Fruit fly (Drosophila melanogaster) whole organism, embryonic: ENCODE results near the gene CG32432.

Source experiments
- ATbp ChIP-seq: fragments of 200-800 bp; sonication (Bioruptor generic); optimal IDR thresholded peaks from 2 replicates; lab custom pipeline; 2017; ENCODE audit warnings: missing biosample characterization, mild to moderate bottlenecking, missing genetic modification characterization, missing genetic modification reagents
- Atf-2 ChIP-seq: fragments of 200-800 bp; sonication (Bioruptor generic); optimal IDR thresholded peaks from 2 replicates; lab custom pipeline; 2016; ENCODE audit warnings: missing biosample characterization, missing genetic modification characterization
- B-H1 ChIP-seq: fragments of 200-800 bp; sonication (Bioruptor generic); IDR thresholded peaks from 3 replicates; pipeline ENCODE4 v1.3.6; 2022; ENCODE audit warnings: missing biosample characterization, missing genetic modification characterization
- Bgb ChIP-seq: fragments of 200-800 bp; sonication (Bioruptor generic); IDR thresholded peaks from 2 replicates; pipeline ENCODE4 v1.3.6; 2022; ENCODE audit warnings: missing biosample characterization, missing genetic modification characterization; ENCODE audit not compliant: partially characterized antibody
- CG11085 ChIP-seq: fragments of 200-800 bp; sonication (Bioruptor generic); IDR thresholded peaks from 2 replicates; pipeline ENCODE4 v1.3.6; 2022; ENCODE audit warnings: missing biosample characterization, missing genetic modification characterization
- CG12299 ChIP-seq: fragments of 200-800 bp; sonication (Bioruptor generic); optimal IDR thresholded peaks from 2 replicates; lab custom pipeline; 2018; ENCODE audit warnings: missing biosample characterization, mild to moderate bottlenecking, missing genetic modification characterization
- CG12659 ChIP-seq: fragments of 200-800 bp; sonication (Bioruptor generic); optimal IDR thresholded peaks from 3 replicates; lab custom pipeline; 2017; ENCODE audit warnings: mild to moderate bottlenecking, missing biosample characterization, missing genetic modification reagents, missing genetic modification characterization
- CG17385 ChIP-seq: fragments of 200-800 bp; sonication (Bioruptor generic); optimal IDR thresholded peaks from 3 replicates; lab custom pipeline; 2018; ENCODE audit warnings: missing biosample characterization, mild to moderate bottlenecking, missing genetic modification characterization
- CG17912 ChIP-seq: fragments of 200-800 bp; sonication (Bioruptor generic); optimal IDR thresholded peaks from 2 replicates; lab custom pipeline; 2018; ENCODE audit warnings: missing biosample characterization, mild to moderate bottlenecking, missing genetic modification characterization
- CG18262 ChIP-seq: fragments of 200-800 bp; optimal IDR thresholded peaks from 3 replicates; lab custom pipeline; 2019; ENCODE audit warnings: missing biosample characterization, mild to moderate bottlenecking, missing genetic modification characterization, moderate library complexity
- CG18619 ChIP-seq: fragments of 200-800 bp; sonication (Bioruptor generic); optimal IDR thresholded peaks from 3 replicates; lab custom pipeline; 2017; ENCODE audit warnings: missing biosample characterization, mild to moderate bottlenecking, missing genetic modification characterization
- CG2129 ChIP-seq: fragments of 200-800 bp; sonication (Bioruptor generic); IDR thresholded peaks from 2 replicates; pipeline ENCODE4 v1.3.6; 2022; ENCODE audit warnings: missing biosample characterization, missing genetic modification characterization; ENCODE audit not compliant: partially characterized antibody
- CG2678 ChIP-seq: fragments of 200-800 bp; sonication (Bioruptor generic); optimal IDR thresholded peaks from 3 replicates; lab custom pipeline; 2019; ENCODE audit warnings: missing biosample characterization, mild to moderate bottlenecking, missing genetic modification characterization, moderate library complexity
- CG2712 ChIP-seq: fragments of 200-800 bp; optimal IDR thresholded peaks from 3 replicates; lab custom pipeline; 2019; ENCODE audit warnings: missing biosample characterization, mild to moderate bottlenecking, missing genetic modification characterization, moderate library complexity
- CG31388 ChIP-seq: fragments of 200-800 bp; sonication (Bioruptor generic); optimal IDR thresholded peaks from 2 replicates; lab custom pipeline; 2016; ENCODE audit warnings: missing biosample characterization, missing genetic modification characterization
- CG33213 ChIP-seq: fragments of 200-800 bp; sonication (Bioruptor generic); optimal IDR thresholded peaks from 3 replicates; lab custom pipeline; 2016; ENCODE audit warnings: missing biosample characterization, missing genetic modification characterization
- CG3838 ChIP-seq: fragments of 200-800 bp; sonication (Bioruptor generic); optimal IDR thresholded peaks from 3 replicates; lab custom pipeline; 2016; ENCODE audit warnings: missing biosample characterization, missing genetic modification characterization
- CG42726 ChIP-seq: fragments of 200-800 bp; sonication (Bioruptor generic); IDR thresholded peaks from 2 replicates; pipeline ENCODE4 v1.3.6; 2022; ENCODE audit warnings: missing biosample characterization, missing genetic modification characterization; ENCODE audit not compliant: partially characterized antibody
- CG4328 ChIP-seq: fragments of 200-800 bp; sonication (Bioruptor generic); optimal IDR thresholded peaks from 3 replicates; lab custom pipeline; 2017; ENCODE audit warnings: missing biosample characterization, missing genetic modification reagents, missing genetic modification characterization
- CG4424 ChIP-seq: fragments of 200-800 bp; sonication (Bioruptor generic); optimal IDR thresholded peaks from 3 replicates; lab custom pipeline; 2016; ENCODE audit warnings: missing biosample characterization, missing genetic modification characterization
- CG7786 ChIP-seq: fragments of 200-800 bp; sonication (Bioruptor generic); optimal IDR thresholded peaks from 2 replicates; lab custom pipeline; 2016; ENCODE audit warnings: missing biosample characterization, missing genetic modification characterization
- CG9932 ChIP-seq: fragments of 200-800 bp; sonication (Bioruptor generic); IDR thresholded peaks from 2 replicates; pipeline ENCODE4 v1.3.6; 2022; ENCODE audit warnings: missing biosample characterization, missing genetic modification characterization
- Dll ChIP-seq: fragments of 200-800 bp; sonication (Bioruptor generic); IDR thresholded peaks from 4 replicates; pipeline ENCODE4 v1.3.6; 2022; ENCODE audit warnings: missing biosample characterization, missing genetic modification characterization; ENCODE audit not compliant: partially characterized antibody
- Dp ChIP-seq: fragments of 200-800 bp; sonication (Bioruptor generic); optimal IDR thresholded peaks from 2 replicates; lab custom pipeline; 2018; ENCODE audit warnings: missing biosample characterization, mild to moderate bottlenecking, missing genetic modification characterization, moderate library complexity
- Ets97D ChIP-seq: fragments of 200-800 bp; sonication (Bioruptor generic); optimal IDR thresholded peaks from 3 replicates; lab custom pipeline; 2016; ENCODE audit warnings: missing biosample characterization, missing genetic modification characterization
- Hand ChIP-seq: fragments of 200-800 bp; sonication (Bioruptor generic); optimal IDR thresholded peaks from 2 replicates; lab custom pipeline; 2017; ENCODE audit warnings: mild to moderate bottlenecking, missing biosample characterization, missing genetic modification reagents, missing genetic modification characterization
- HmgZ ChIP-seq: fragments of 200-800 bp; sonication (Bioruptor generic); optimal IDR thresholded peaks from 2 replicates; lab custom pipeline; 2018; ENCODE audit warnings: missing biosample characterization, mild to moderate bottlenecking, missing genetic modification characterization
- Mrtf ChIP-seq: fragments of 200-800 bp; sonication (Bioruptor generic); IDR thresholded peaks from 3 replicates; pipeline ENCODE4 v1.3.6; 2022; ENCODE audit warnings: missing biosample characterization, missing genetic modification characterization
- NFAT ChIP-seq: fragments of 200-800 bp; sonication (Bioruptor generic); IDR thresholded peaks from 2 replicates; pipeline ENCODE4 v1.3.6; 2022; ENCODE audit warnings: missing biosample characterization, missing genetic modification characterization
- Nf-YB ChIP-seq: fragments of 200-800 bp; sonication (Bioruptor generic); optimal IDR thresholded peaks from 3 replicates; lab custom pipeline; 2019; ENCODE audit warnings: missing biosample characterization, mild to moderate bottlenecking, missing genetic modification characterization, moderate library complexity
- Ptx1 ChIP-seq: fragments of 200-800 bp; sonication (Bioruptor generic); IDR thresholded peaks from 2 replicates; pipeline ENCODE4 v1.3.6; 2022; ENCODE audit warnings: missing biosample characterization, missing genetic modification characterization
- Rx ChIP-seq: fragments of 200-800 bp; sonication (Bioruptor generic); IDR thresholded peaks from 2 replicates; pipeline ENCODE4 v1.3.6; 2022; ENCODE audit warnings: missing biosample characterization, missing genetic modification characterization
- ase ChIP-seq: fragments of 200-800 bp; sonication (Bioruptor generic); IDR thresholded peaks from 3 replicates; pipeline ENCODE4 v1.3.6; 2022; ENCODE audit warnings: missing biosample characterization, missing genetic modification characterization
- ato ChIP-seq: fragments of 200-800 bp; sonication (Bioruptor generic); IDR thresholded peaks from 2 replicates; pipeline ENCODE4 v1.3.6; 2022; ENCODE audit warnings: missing biosample characterization, missing genetic modification characterization; ENCODE audit not compliant: partially characterized antibody
- bowl ChIP-seq: fragments of 200-800 bp; sonication (Bioruptor generic); IDR thresholded peaks from 2 replicates; pipeline ENCODE4 v1.3.6; 2022; ENCODE audit warnings: missing biosample characterization, missing genetic modification characterization
- esg ChIP-seq: fragments of 200-800 bp; sonication (Bioruptor generic); conservative IDR thresholded peaks from 2 replicates; pipeline ENCODE4 v1.3.6; 2022; ENCODE audit warnings: missing biosample characterization, missing genetic modification characterization
- gce ChIP-seq: fragments of 200-800 bp; sonication (Bioruptor generic); IDR thresholded peaks from 3 replicates; pipeline ENCODE4 v1.3.6; 2022; ENCODE audit warnings: missing biosample characterization, missing genetic modification characterization
- gcm ChIP-seq: fragments of 200-800 bp; sonication (Bioruptor generic); optimal IDR thresholded peaks from 2 replicates; lab custom pipeline; 2019; ENCODE audit warnings: missing biosample characterization, mild to moderate bottlenecking, missing genetic modification characterization, moderate library complexity
- ham ChIP-seq: fragments of 200-800 bp; sonication (Bioruptor generic); IDR thresholded peaks from 2 replicates; pipeline ENCODE4 v1.3.6; 2022; ENCODE audit warnings: missing biosample characterization, missing genetic modification characterization
- lbe ChIP-seq: fragments of 200-800 bp; sonication (Bioruptor generic); optimal IDR thresholded peaks from 2 replicates; lab custom pipeline; 2016; ENCODE audit warnings: missing biosample characterization, mild to moderate bottlenecking, missing genetic modification characterization
- p53 ChIP-seq: fragments of 200-800 bp; sonication (Bioruptor generic); optimal IDR thresholded peaks from 2 replicates; lab custom pipeline; 2016; ENCODE audit warnings: missing biosample characterization, missing genetic modification characterization
- pho ChIP-seq: fragments of 200-800 bp; sonication (Bioruptor generic); optimal IDR thresholded peaks from 2 replicates; lab custom pipeline; 2016; ENCODE audit warnings: missing biosample characterization, missing genetic modification characterization
- row ChIP-seq: fragments of 200-800 bp; sonication (Bioruptor generic); IDR thresholded peaks from 3 replicates; pipeline ENCODE4 v1.3.6; 2022; ENCODE audit warnings: missing biosample characterization, missing genetic modification characterization
- shn ChIP-seq: fragments of 200-800 bp; sonication (Bioruptor generic); optimal IDR thresholded peaks from 3 replicates; lab custom pipeline; 2016; ENCODE audit warnings: missing biosample characterization, missing genetic modification characterization
- sima ChIP-seq: fragments of 200-800 bp; sonication (Bioruptor generic); optimal IDR thresholded peaks from 2 replicates; lab custom pipeline; 2016; ENCODE audit warnings: missing biosample characterization, missing genetic modification characterization
- so ChIP-seq: fragments of 200-800 bp; sonication (Bioruptor generic); IDR thresholded peaks from 3 replicates; pipeline ENCODE4 v1.3.6; 2022; ENCODE audit warnings: missing biosample characterization, missing genetic modification characterization
- tgo ChIP-seq: fragments of 200-800 bp; sonication (Bioruptor generic); IDR thresholded peaks from 3 replicates; pipeline ENCODE4 v1.3.6; 2022; ENCODE audit warnings: missing biosample characterization, missing genetic modification characterization
- tll ChIP-seq, 2 experiments: fragments of 200-800 bp in 1 of 2; fragments of >200 bp in 1 of 2; sonication (Bioruptor generic) in 1 of 2; optimal IDR thresholded peaks; 2 replicates each; lab custom pipeline; 2017 to 2019; ENCODE audit warnings: missing biosample characterization in 2 of 2, missing genetic modification characterization in 2 of 2, mild to moderate bottlenecking in 1 of 2, moderate library complexity in 1 of 2
- usp ChIP-seq: fragments of >200 bp; optimal IDR thresholded peaks from 2 replicates; lab custom pipeline; 2017; ENCODE audit warnings: missing biosample characterization, missing genetic modification characterization
- wek ChIP-seq: fragments of 200-800 bp; sonication (Bioruptor generic); optimal IDR thresholded peaks from 3 replicates; lab custom pipeline; 2018; ENCODE audit warnings: missing biosample characterization, mild to moderate bottlenecking, missing genetic modification characterization, moderate library complexity

The CG32432 gene

dm6 chr3L:20837040-20837830 is 47.8 kb downstream of the CG32432 start, which contains the start of gene CG13255 (continued):
- TF ChIP-seq CG33213 (GFP tag; lab: Kevin White, UChicago) (no peak), Rx (GFP tag; lab: Robert Waterston, UW) (no peak), CG11085 (GFP tag; lab: Robert Waterston, UW) (no peak), pho (GFP tag; lab: Kevin White, UChicago) (peak; percentile 53), CG2678 (tag; lab: Kevin White, UChicago) (peak; percentile 80), CG3838 (GFP tag; lab: Kevin White, UChicago) (no peak), HmgZ (tag; lab: Kevin White, UChicago) (peak; percentile 35), Mrtf (GFP tag; lab: Robert Waterston, UW) (no peak), ATbp (peak; percentile 7), B-H1 (GFP tag; lab: Robert Waterston, UW) (no peak), usp (GFP tag; lab: Kevin White, UChicago) (no peak), CG18262 (tag; lab: Kevin White, UChicago) (peak; percentile 51), row (GFP tag; lab: Robert Waterston, UW) (peak; percentile 63), shn (GFP tag; lab: Kevin White, UChicago) (peak; percentile 1), NFAT (GFP tag; lab: Robert Waterston, UW) (peak; percentile 42; the same call in 1 of the 2 replicates), CG12659 (GFP tag; lab: Kevin White, UChicago) (peak; percentile 55), Ets97D (no peak), bowl (GFP tag; lab: Robert Waterston, UW) (no peak), gcm (GFP tag; lab: Kevin White, UChicago) (no peak), Dp (GFP tag; lab: Kevin White, UChicago) (no peak), CG2712 (tag; lab: Kevin White, UChicago) (peak; percentile 3), Ptx1 (GFP tag; lab: Robert Waterston, UW) (peak; percentile 39; the same call in 1 of the 2 replicates), CG18619 (GFP tag; lab: Kevin White, UChicago) (peak; percentile 38), so (no peak), ham (GFP tag; lab: Robert Waterston, UW) (no peak), Dll (no peak), CG17912 (GFP tag; lab: Kevin White, UChicago) (no peak), Nf-YB (GFP tag; lab: Kevin White, UChicago) (no peak), CG42726 (GFP tag; lab: Robert Waterston, UW) (no peak), tll (GFP tag; optimal IDR thresholded peaks at IDR 0.05; lab: Kevin White, UChicago) (no peak), Bgb (GFP tag; lab: Robert Waterston, UW) (no peak), sima (GFP tag; lab: Kevin White, UChicago) (no peak), gce (GFP tag; lab: Robert Waterston, UW) (no peak), CG7786 (GFP tag; lab: Kevin White, UChicago) (peak; percentile 45), Atf-2 (GFP tag; lab: Kevin White, UChicago) (peak; percentile 23), ase (GFP tag; lab: Robert Waterston, UW) (no peak), wek (no peak), CG4424 (GFP tag; lab: Kevin White, UChicago) (peak; percentile 50), CG12299 (tag; lab: Kevin White, UChicago) (no peak), CG9932 (GFP tag; lab: Robert Waterston, UW) (peak; percentile 47; the same call in 1 of the 2 replicates), p53 (GFP tag; lab: Kevin White, UChicago) (no peak), CG31388 (GFP tag; lab: Kevin White, UChicago) (no peak), CG2129 (GFP tag; lab: Robert Waterston, UW) (no peak), Hand (GFP tag; lab: Kevin White, UChicago) (peak; percentile 43), lbe (no peak), CG4328 (no peak), esg (GFP tag; lab: Robert Waterston, UW) (no peak), ato (GFP tag; lab: Robert Waterston, UW) (no peak), tgo (GFP tag; lab: Robert Waterston, UW) (no peak), CG17385 (GFP tag; lab: Kevin White, UChicago) (peak; percentile 54)
